Worm (Caenorhabditis elegans): ENCODE data around the gene swsn-1.

Gene swsn-1

ce11 chrV:20249438-20250120, at the start of gene swsn-1:
swsn-1 (minus strand) TSS chrV:20249488.
- TF ChIP-seq attf-6 (GFP tag; IDR thresholded peaks at IDR 0.05) (no peak), lsl-1 (GFP tag; optimal IDR thresholded peaks at IDR 0.05) (no peak), repo-1 (tag; optimal IDR thresholded peaks at IDR 0.05) (no peak), madf-8 (GFP tag; conservative IDR thresholded peaks at IDR 0.05) (peak; percentile 30; the same call in 1 of the 2 replicates), lin-54 (GFP tag; optimal IDR thresholded peaks at IDR 0.05) (peak; percentile 34), F49E8.2 (tag; optimal IDR thresholded peaks at IDR 0.05; ENCODE audit: insufficient read depth) (peak; percentile 5), snpc-3.4 (tag; optimal IDR thresholded peaks at IDR 0.05) (no peak), bed-1 (GFP tag; IDR thresholded peaks at IDR 0.05) (no peak), egrh-3 (GFP tag; IDR thresholded peaks at IDR 0.05) (no peak; the same call in 1 of the 2 replicates), pbrm-1 (GFP tag; IDR thresholded peaks at IDR 0.05) (0 out of 2 replicates have a peak, but pooled peaks have one; percentile 15), F33H1.4 (GFP tag; IDR thresholded peaks at IDR 0.05) (no peak), let-607 (tag; optimal IDR thresholded peaks at IDR 0.05) (no peak), tlf-1 (GFP tag; optimal IDR thresholded peaks at IDR 0.05) (no peak), mcd-1 (GFP tag; IDR thresholded peaks at IDR 0.05) (0 out of 2 replicates have a peak, but pooled peaks have one; percentile 37), sea-2 (GFP tag; IDR thresholded peaks at IDR 0.05) (no peak), B0336.3 (GFP tag; IDR thresholded peaks at IDR 0.05) (0 out of 2 replicates have a peak, but pooled peaks have one; percentile 27), ztf-26 (tag; optimal IDR thresholded peaks at IDR 0.05) (no peak), sdz-38 (tag; optimal IDR thresholded peaks at IDR 0.05) (no peak), ceh-100 (GFP tag; IDR thresholded peaks at IDR 0.05) (peak; percentile 53; the same call in 1 of the 2 replicates), C06A6.2 (GFP tag; conservative IDR thresholded peaks at IDR 0.05) (no peak), hlh-26 (GFP tag; conservative IDR thresholded peaks at IDR 0.05) (no peak), efl-1 (GFP tag; optimal IDR thresholded peaks at IDR 0.05) (peak; percentile 66), snpc-4 (GFP tag; optimal IDR thresholded peaks at IDR 0.05) (no peak), snpc-4 (tag; optimal IDR thresholded peaks at IDR 0.05) (peak in 1 of 4 experiments; percentile 23), ama-1 (optimal IDR thresholded peaks at IDR 0.05) (no peak), ama-1 (GFP tag; optimal IDR thresholded peaks at IDR 0.05) (no peak), zim-3 (tag; optimal IDR thresholded peaks at IDR 0.05) (peak; percentile 20), rpc-1 (optimal IDR thresholded peaks at IDR 0.05) (no peak), rpc-1 (tag; optimal IDR thresholded peaks at IDR 0.05) (no peak), unc-62 (GFP tag; optimal IDR thresholded peaks at IDR 0.05) (no peak), ZK185.1 (tag; optimal IDR thresholded peaks at IDR 0.05; ENCODE audit: poor library complexity, severe bottlenecking) (no peak), dpff-1 (tag; optimal IDR thresholded peaks at IDR 0.05) (no peak), nhr-27 (tag; optimal IDR thresholded peaks at IDR 0.05) (no peak), rcor-1 (GFP tag; IDR thresholded peaks at IDR 0.05) (no peak), hmg-20 (GFP tag; IDR thresholded peaks at IDR 0.05) (no peak), Y95B8A.8 (GFP tag; IDR thresholded peaks at IDR 0.05) (no peak), F23B12.7 (tag; optimal IDR thresholded peaks at IDR 0.05; ENCODE audit: insufficient read depth) (peak; percentile 19), ekl-4 (GFP tag; IDR thresholded peaks at IDR 0.05) (no peak), F37B4.10 (GFP tag; IDR thresholded peaks at IDR 0.05) (no peak), ceh-79 (tag; optimal IDR thresholded peaks at IDR 0.05) (no peak), aptf-2 (GFP tag; conservative IDR thresholded peaks at IDR 0.05) (no peak), dox-1 (GFP tag; IDR thresholded peaks at IDR 0.05) (peak; percentile 57), ets-4 (GFP tag; optimal IDR thresholded peaks at IDR 0.05) (no peak), ztf-6 (GFP tag; IDR thresholded peaks at IDR 0.05) (no peak), K11D2.4 (GFP tag; IDR thresholded peaks at IDR 0.05) (no peak), T07F8.4 (tag; optimal IDR thresholded peaks at IDR 0.05) (no peak), zfh-2 (GFP tag; conservative IDR thresholded peaks at IDR 0.05) (no peak; the same call in 1 of the 2 replicates), attf-3 (GFP tag; conservative IDR thresholded peaks at IDR 0.05) (no peak), D2030.7 (GFP tag; IDR thresholded peaks at IDR 0.05) (peak; percentile 72)

All from whole organism, young adult.